Worm (Caenorhabditis elegans) whole organism, late embryonic: ENCODE results near the gene pbs-3.
"Not testable (repeated sequence)": the region's sequence is repeated elsewhere in the genome, so short reads cannot be mapped to it uniquely, and the experiment has no call there.

Source experiments
- F13H6.1 ChIP-seq: sonication (generic microtip); optimal IDR thresholded peaks from 2 replicates; lab custom pipeline; 2016; ENCODE audit warnings: missing genetic modification characterization, missing compliant biosample characterization
- ama-1 ChIP-seq: fragments of 150-350 bp; optimal IDR thresholded peaks from 2 replicates; lab custom pipeline; 2014
- ceh-2 ChIP-seq: sonication (generic microtip); optimal IDR thresholded peaks from 2 replicates; lab custom pipeline; 2016; ENCODE audit warnings: missing genotype, missing genetic modification characterization, missing compliant biosample characterization
- ceh-24 ChIP-seq: sonication (generic microtip); optimal IDR thresholded peaks from 2 replicates; lab custom pipeline; 2016; ENCODE audit warnings: mild to moderate bottlenecking, missing genetic modification characterization, missing compliant biosample characterization
- ceh-45 ChIP-seq: fragments of 200-800 bp; sonication (Bioruptor generic); IDR thresholded peaks from 2 replicates; pipeline ENCODE4 v1.3.6; 2022; ENCODE audit warnings: missing genetic modification reagents, missing genetic modification characterization, missing compliant biosample characterization
- ceh-48 ChIP-seq: sonication (generic microtip); optimal IDR thresholded peaks from 2 replicates; lab custom pipeline; 2016; ENCODE audit warnings: missing genetic modification characterization, inconsistent platforms, missing compliant biosample characterization
- che-1 ChIP-seq: sonication (generic microtip); optimal IDR thresholded peaks from 2 replicates; lab custom pipeline; 2016; ENCODE audit warnings: mild to moderate bottlenecking, missing genetic modification characterization, missing compliant biosample characterization
- elt-2 ChIP-seq: sonication (generic microtip); optimal IDR thresholded peaks from 2 replicates; lab custom pipeline; 2016; ENCODE audit warnings: missing genetic modification reagents, missing genetic modification characterization, missing compliant biosample characterization
- elt-4 ChIP-seq: sonication (generic microtip); optimal IDR thresholded peaks from 2 replicates; lab custom pipeline; 2016; ENCODE audit warnings: missing genetic modification characterization, missing compliant biosample characterization
- ets-4 ChIP-seq: sonication (generic microtip); optimal IDR thresholded peaks from 2 replicates; lab custom pipeline; 2016; ENCODE audit warnings: missing genetic modification characterization, missing compliant biosample characterization
- fkh-10 ChIP-seq: fragments of 150-350 bp; optimal IDR thresholded peaks from 2 replicates; lab custom pipeline; 2014; ENCODE audit warnings: missing biosample characterization, missing genetic modification reagents, missing genetic modification characterization
- gmeb-2 ChIP-seq: sonication (generic microtip); optimal IDR thresholded peaks from 2 replicates; lab custom pipeline; 2016; ENCODE audit warnings: missing genetic modification characterization, inconsistent platforms, missing compliant biosample characterization
- lim-6 ChIP-seq: sonication (generic microtip); optimal IDR thresholded peaks from 2 replicates; lab custom pipeline; 2016; ENCODE audit warnings: missing genetic modification characterization, missing compliant biosample characterization
- lin-11 ChIP-seq: fragments of 200-800 bp; sonication (Bioruptor generic); optimal IDR thresholded peaks from 2 replicates; lab custom pipeline; 2018; ENCODE audit warnings: mild to moderate bottlenecking, missing genetic modification characterization, missing compliant biosample characterization
- mec-3 ChIP-seq: sonication (generic microtip); optimal IDR thresholded peaks from 2 replicates; lab custom pipeline; 2016; ENCODE audit warnings: borderline replicate concordance, missing genetic modification characterization, missing compliant biosample characterization
- nhr-11 ChIP-seq: fragments of 150-350 bp; optimal IDR thresholded peaks from 2 replicates; lab custom pipeline; 2014; ENCODE audit warnings: missing biosample characterization, missing genetic modification characterization
- nhr-232 ChIP-seq: sonication (generic microtip); optimal IDR thresholded peaks from 2 replicates; lab custom pipeline; 2016; ENCODE audit warnings: missing genetic modification characterization, missing compliant biosample characterization
- odd-2 ChIP-seq: sonication (generic microtip); optimal IDR thresholded peaks from 2 replicates; lab custom pipeline; 2017; ENCODE audit warnings: antibody characterized with exemption, mild to moderate bottlenecking, missing genetic modification characterization, missing compliant biosample characterization
- pag-3 ChIP-seq: sonication (generic microtip); optimal IDR thresholded peaks from 2 replicates; lab custom pipeline; 2016; ENCODE audit warnings: missing compliant biosample characterization, missing genetic modification characterization, borderline replicate concordance
- pat-9 ChIP-seq: fragments of 200-800 bp; sonication (Bioruptor generic); optimal IDR thresholded peaks from 2 replicates; lab custom pipeline; 2018; ENCODE audit warnings: mild to moderate bottlenecking, missing genetic modification characterization, moderate library complexity, missing compliant biosample characterization
- pax-1 ChIP-seq: fragments of 150-350 bp; optimal IDR thresholded peaks from 2 replicates; lab custom pipeline; 2014; ENCODE audit warnings: missing biosample characterization, missing genetic modification characterization
- pha-2 ChIP-seq: sonication (generic microtip); optimal IDR thresholded peaks from 2 replicates; lab custom pipeline; 2017; ENCODE audit warnings: mild to moderate bottlenecking, missing genetic modification characterization, missing compliant biosample characterization
- pros-1 ChIP-seq: fragments of 150-350 bp; optimal IDR thresholded peaks from 2 replicates; lab custom pipeline; 2014; ENCODE audit warnings: missing biosample characterization, missing genetic modification reagents, missing genetic modification characterization
- ref-2 ChIP-seq: sonication (generic microtip); optimal IDR thresholded peaks from 2 replicates; lab custom pipeline; 2016; ENCODE audit warnings: missing genetic modification characterization, missing compliant biosample characterization
- sdc-2 ChIP-seq: sonication (generic microtip); optimal IDR thresholded peaks from 2 replicates; lab custom pipeline; 2016; ENCODE audit warnings: missing genotype, missing genetic modification characterization, missing compliant biosample characterization
- sox-2 ChIP-seq: fragments of 200-800 bp; sonication (Bioruptor generic); IDR thresholded peaks from 2 replicates; pipeline ENCODE4 v1.3.6; 2022; ENCODE audit warnings: missing genetic modification reagents, missing genetic modification characterization, missing compliant biosample characterization
- ttx-3 ChIP-seq: sonication (generic microtip); optimal IDR thresholded peaks from 2 replicates; lab custom pipeline; 2016; ENCODE audit warnings: missing genetic modification reagents, missing genetic modification characterization, missing compliant biosample characterization
- unc-3 ChIP-seq, 2 experiments: fragments of 200-800 bp in 1 of 2; sonication (Bioruptor generic) in 1 of 2; sonication (generic microtip) in 1 of 2; conservative IDR thresholded peaks in 1 of 2; optimal IDR thresholded peaks in 1 of 2; 2 replicates each; pipeline versions ENCODE4 v1.3.6 to Lab custom; 2016 to 2022; ENCODE audit warnings: missing compliant biosample characterization in 2 of 2, missing genetic modification characterization in 2 of 2, missing genetic modification reagents in 1 of 2
- unc-42 ChIP-seq: sonication (generic microtip); optimal IDR thresholded peaks from 2 replicates; lab custom pipeline; 2016; ENCODE audit warnings: missing genotype, missing genetic modification characterization, missing compliant biosample characterization
- unc-55 ChIP-seq: sonication (generic microtip); optimal IDR thresholded peaks from 2 replicates; lab custom pipeline; 2017; ENCODE audit warnings: missing biosample characterization, missing genetic modification reagents, missing genetic modification characterization
- zip-5 ChIP-seq: sonication (generic microtip); optimal IDR thresholded peaks from 2 replicates; lab custom pipeline; 2016; ENCODE audit warnings: missing genetic modification characterization, missing compliant biosample characterization
- ztf-16 ChIP-seq: sonication (generic microtip); optimal IDR thresholded peaks from 2 replicates; lab custom pipeline; 2017; ENCODE audit warnings: missing genetic modification characterization, missing compliant biosample characterization

Gene pbs-3

ce11 chrII:4937743-4938142 is 17.5 kb downstream of the pbs-3 start, which contains the start of gene ZK546.4:
Gene ZK546.4, plus strand, starts transcription at chrII:4938043.
- no peak for TF ChIP-seq pag-3 (tag; lab: Kevin White, UChicago)
- TF ChIP-seq, all 69 proteins: peak for 0

DNA sequence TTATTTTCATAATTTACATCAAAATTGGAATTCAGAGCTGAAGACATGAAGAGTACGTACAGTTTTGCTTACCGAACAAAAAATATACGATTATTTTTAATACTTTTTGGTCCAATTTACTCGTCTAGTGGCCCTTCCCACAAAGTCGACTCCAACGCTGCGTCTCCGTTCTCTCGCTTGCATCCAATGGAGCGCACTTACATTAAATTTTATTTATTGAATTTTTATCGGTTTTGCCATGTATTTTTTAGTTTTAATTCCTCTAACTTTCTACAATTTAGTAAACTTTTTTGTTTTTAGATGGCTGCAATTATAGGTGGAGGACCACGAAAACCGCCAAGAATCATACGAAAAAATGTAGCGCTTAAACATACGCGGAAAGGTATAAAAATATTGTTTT is 19.7 kb downstream of the pbs-3 start, which contains the start of gene ZK546.5:
Gene ZK546.5, plus strand, starts transcription at position 301 of the 400 bp plus-strand sequence.
- TF ChIP-seq unc-42 (tag; lab: Kevin White, UChicago): peak; percentile 60
- no peak for TF ChIP-seq unc-55 (GFP tag; lab: Kevin White, UChicago)
- peak; percentile 25 for TF ChIP-seq ceh-48 (tag; lab: Kevin White, UChicago)

DNA sequence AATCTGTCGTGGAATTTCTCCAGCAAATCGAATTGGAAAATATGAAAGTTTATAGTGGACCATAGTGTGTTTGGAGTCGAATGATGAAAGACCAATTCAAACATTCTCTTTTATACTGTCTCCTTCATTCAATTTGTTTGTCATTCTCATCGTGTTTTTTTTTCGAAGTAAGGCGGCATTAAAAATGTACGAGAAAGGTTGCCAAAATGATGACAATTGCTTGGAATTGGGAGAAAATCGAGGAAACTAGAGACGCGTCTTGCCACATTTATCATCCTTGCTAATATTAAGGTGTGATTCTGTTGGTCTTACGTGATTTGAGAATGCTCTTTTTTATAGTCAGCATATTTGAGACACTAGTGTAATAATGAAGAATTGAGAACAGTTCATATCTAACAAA is 20.3 kb downstream of the pbs-3 start, which contains the start of gene gst-30:
Gene gst-30, minus strand, starts transcription at position 101 of the 400 bp plus-strand sequence.
- TF ChIP-seq ceh-2 (no peak), elt-2 (tag; lab: Kevin White, UChicago) (no peak), odd-2 (tag; lab: Kevin White, UChicago) (no peak), sox-2 (GFP tag; lab: Robert Waterston, UW) (no peak), ets-4 (tag; lab: Kevin White, UChicago) (no peak), pax-1 (tag; lab: Kevin White, UChicago) (no peak), pha-2 (tag; lab: Kevin White, UChicago) (no peak), che-1 (tag; lab: Kevin White, UChicago) (no peak), nhr-11 (tag; lab: Kevin White, UChicago) (no peak), ztf-16 (no peak), fkh-10 (GFP tag; lab: Kevin White, UChicago) (no peak), zip-5 (tag; lab: Kevin White, UChicago) (no peak), mec-3 (tag; lab: Kevin White, UChicago) (no peak), ref-2 (tag; lab: Kevin White, UChicago) (no peak), F13H6.1 (tag; lab: Kevin White, UChicago) (no peak), lim-6 (tag; lab: Kevin White, UChicago) (no peak), ama-1 (lab: Kevin White, UChicago) (no peak), gmeb-2 (tag; lab: Kevin White, UChicago) (no peak)

ce11 chrII:4932727-4933126 is 22.5 kb downstream of the pbs-3 start, which contains the start of gene msp-152:
Gene msp-152, plus strand, starts transcription at chrII:4933027.
- TF ChIP-seq pros-1, ref-2, nhr-232 (tag; lab: Kevin White, UChicago): not testable (repeated sequence)

DNA sequence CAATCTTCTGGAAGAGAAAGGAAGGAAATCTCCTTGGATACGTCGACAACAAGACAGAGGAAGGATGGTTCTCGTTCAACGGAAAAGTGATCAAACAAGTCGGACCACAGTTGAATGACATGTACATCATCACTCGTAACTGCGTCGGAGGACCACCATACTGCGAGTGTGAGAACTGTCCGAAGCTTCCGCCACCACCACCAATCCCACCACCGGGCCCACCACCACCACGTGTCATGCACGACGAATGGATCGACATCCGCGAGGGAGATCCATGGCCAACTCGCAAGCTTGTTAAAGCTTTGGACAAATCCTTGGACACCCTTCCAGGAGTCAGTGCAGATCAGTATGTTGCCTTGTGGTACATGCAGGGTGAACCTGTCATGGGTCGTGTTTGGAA is 23.9 kb downstream of the pbs-3 start:
- no peak for TF ChIP-seq sdc-2 (tag; lab: Kevin White, UChicago)
- TF ChIP-seq elt-4 (tag; lab: Kevin White, UChicago): no peak
- TF ChIP-seq ets-4 (tag; lab: Kevin White, UChicago): no peak
- no peak for TF ChIP-seq pat-9 (tag; lab: Kevin White, UChicago)

DNA sequence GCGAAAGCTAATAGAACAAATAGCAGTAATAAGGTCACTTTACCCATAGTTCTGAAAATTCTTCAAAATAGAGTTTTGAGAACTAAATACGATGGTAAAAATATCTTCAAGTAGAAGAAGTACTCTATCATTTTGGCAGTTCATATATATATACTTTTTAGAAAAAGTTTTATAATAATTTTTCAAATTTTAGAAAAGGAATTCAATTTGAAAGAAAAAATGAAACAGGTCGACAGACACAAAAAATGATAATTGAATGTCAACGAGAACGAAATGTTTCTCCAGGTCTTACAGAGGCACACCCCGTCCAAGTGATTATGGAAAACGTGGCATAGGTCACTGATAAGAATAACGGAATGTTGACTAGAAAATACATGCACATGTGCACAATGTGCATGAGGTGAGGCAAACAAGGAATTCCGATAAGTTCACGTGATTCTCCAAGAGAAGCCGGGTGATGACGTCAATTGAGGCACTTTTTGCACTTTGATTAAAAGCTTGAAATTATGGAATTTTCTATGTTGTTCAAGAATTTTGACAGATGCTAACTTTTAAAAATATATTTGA is 29.9 kb downstream of the pbs-3 start, which contains the start of gene aagr-2:
Gene aagr-2, minus strand, starts transcription at position 51 of the 567 bp plus-strand sequence.
- TF ChIP-seq unc-3 (GFP tag; conservative IDR thresholded peaks at IDR 0.05; lab: Robert Waterston, UW) (no peak), unc-3 (tag; optimal IDR thresholded peaks at IDR 0.05; lab: Kevin White, UChicago) (no peak), ttx-3 (tag; lab: Kevin White, UChicago) (no peak), elt-2 (tag; lab: Kevin White, UChicago) (peak; percentile 99), lin-11 (tag; lab: Kevin White, UChicago) (no peak), ceh-45 (no peak), ceh-24 (tag; lab: Kevin White, UChicago) (no peak)
